Worm (Caenorhabditis elegans): ENCODE data around the gene ZK402.1.

DNA sequence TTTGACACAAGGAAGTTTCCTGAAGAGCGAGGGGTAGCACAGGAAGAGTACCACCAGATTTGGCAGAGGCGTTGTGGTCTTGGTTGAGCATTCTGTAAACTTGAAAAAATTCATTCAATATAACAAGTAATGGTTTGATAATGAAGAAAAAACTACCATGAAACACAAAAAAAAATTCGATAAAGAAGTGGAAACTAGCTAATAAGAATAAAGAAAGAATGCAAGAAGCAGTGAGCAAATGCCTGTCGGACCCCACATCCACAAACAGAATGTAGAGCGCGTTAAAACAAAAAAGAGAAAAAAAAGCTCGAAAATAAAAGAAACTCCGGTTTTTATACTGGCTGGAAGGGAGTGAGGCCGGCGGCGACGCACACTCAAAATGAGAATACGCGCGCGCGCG, 6.6 kb upstream of the ZK402.1 start, which contains the start of gene H39E20.1:
- TF ChIP-seq flt-1 (GFP tag; IDR thresholded peaks at IDR 0.05) (no peak), cog-1 (tag; optimal IDR thresholded peaks at IDR 0.05) (no peak), ztf-29 (GFP tag; IDR thresholded peaks at IDR 0.05) (no peak), ref-1 (GFP tag; conservative IDR thresholded peaks at IDR 0.05) (no peak), ztf-23 (GFP tag; IDR thresholded peaks at IDR 0.05) (no peak)

Measured in whole organism, midembryonic.